Fruit fly (Drosophila melanogaster) whole organism, embryonic: ENCODE results near the gene AstCC.
A peak's percentile ranks its signal among the peaks of the same experiment; 100 is the strongest.

ENCODE experiments used
- CG12299 ChIP-seq: fragments of 200-800 bp; sonication (Bioruptor generic); optimal IDR thresholded peaks from 2 replicates; lab custom pipeline; 2018; ENCODE audit warnings: missing biosample characterization, mild to moderate bottlenecking, missing genetic modification characterization
- CG1233 ChIP-seq: fragments of 200-800 bp; sonication (Bioruptor generic); optimal IDR thresholded peaks from 4 replicates; lab custom pipeline; 2018; ENCODE audit warnings: missing biosample characterization, mild to moderate bottlenecking, missing genetic modification characterization
- CG14710 ChIP-seq: fragments of 200-800 bp; sonication (Bioruptor generic); optimal IDR thresholded peaks from 3 replicates; lab custom pipeline; 2019; ENCODE audit warnings: missing biosample characterization, mild to moderate bottlenecking, missing genetic modification characterization, moderate library complexity
- CG1602 ChIP-seq: fragments of 200-800 bp; sonication (Bioruptor generic); optimal IDR thresholded peaks from 3 replicates; lab custom pipeline; 2016; ENCODE audit warnings: missing biosample characterization, missing genetic modification characterization
- CG1832 ChIP-seq: fragments of 200-800 bp; sonication (Bioruptor generic); optimal IDR thresholded peaks from 2 replicates; lab custom pipeline; 2017; ENCODE audit warnings: missing biosample characterization, mild to moderate bottlenecking, missing genetic modification characterization, inconsistent platforms
- CG18764 ChIP-seq: fragments of 200-800 bp; sonication (Bioruptor generic); optimal IDR thresholded peaks from 3 replicates; lab custom pipeline; 2016; ENCODE audit warnings: missing biosample characterization, missing genetic modification characterization
- CG2120 ChIP-seq: fragments of 200-800 bp; sonication (Bioruptor generic); optimal IDR thresholded peaks from 3 replicates; lab custom pipeline; 2016; ENCODE audit warnings: missing biosample characterization, missing genetic modification characterization
- CG32772 ChIP-seq: fragments of 200-800 bp; sonication (Bioruptor generic); IDR thresholded peaks from 2 replicates; pipeline ENCODE4 v1.3.6; 2022; ENCODE audit warnings: missing biosample characterization, missing genetic modification characterization
- CG34224 ChIP-seq: fragments of 200-800 bp; sonication (Bioruptor generic); IDR thresholded peaks from 3 replicates; pipeline ENCODE4 v1.3.6; 2022; ENCODE audit warnings: missing biosample characterization, missing genetic modification characterization; ENCODE audit not compliant: partially characterized antibody
- CG3847 ChIP-seq: fragments of 200-800 bp; sonication (Bioruptor generic); IDR thresholded peaks from 2 replicates; pipeline ENCODE4 v1.3.6; 2022; ENCODE audit warnings: missing biosample characterization, missing genetic modification characterization
- CG4404 ChIP-seq: fragments of 200-800 bp; sonication (Bioruptor generic); IDR thresholded peaks from 2 replicates; pipeline ENCODE4 v1.3.6; 2022; ENCODE audit warnings: missing biosample characterization, missing genetic modification characterization
- CG4820 ChIP-seq: fragments of 200-800 bp; sonication (Bioruptor generic); optimal IDR thresholded peaks from 3 replicates; lab custom pipeline; 2016; ENCODE audit warnings: missing biosample characterization, missing genetic modification characterization
- CG6654 ChIP-seq: fragments of 200-800 bp; sonication (Bioruptor generic); optimal IDR thresholded peaks from 2 replicates; lab custom pipeline; 2017; ENCODE audit warnings: missing biosample characterization, mild to moderate bottlenecking, missing genetic modification characterization
- CG7745 ChIP-seq: fragments of 200-800 bp; sonication (Bioruptor generic); optimal IDR thresholded peaks from 2 replicates; lab custom pipeline; 2018; ENCODE audit warnings: missing biosample characterization, mild to moderate bottlenecking, missing genetic modification characterization, moderate library complexity
- CG8924 ChIP-seq: fragments of 200-800 bp; optimal IDR thresholded peaks from 3 replicates; lab custom pipeline; 2019; ENCODE audit warnings: missing biosample characterization, mild to moderate bottlenecking, missing genetic modification characterization, moderate library complexity
- CG9932 ChIP-seq: fragments of 200-800 bp; sonication (Bioruptor generic); IDR thresholded peaks from 2 replicates; pipeline ENCODE4 v1.3.6; 2022; ENCODE audit warnings: missing biosample characterization, missing genetic modification characterization
- CrebB ChIP-seq: fragments of 200-800 bp; sonication (Bioruptor generic); optimal IDR thresholded peaks from 3 replicates; lab custom pipeline; 2018; ENCODE audit warnings: missing biosample characterization, mild to moderate bottlenecking, missing genetic modification characterization
- D ChIP-seq, 2 experiments: fragments of 200-800 bp in 1 of 2; fragments of >200 bp in 1 of 2; sonication (Bioruptor generic) in 1 of 2; optimal IDR thresholded peaks; 2 replicates in 1 of 2; 3 replicates in 1 of 2; lab custom pipeline; 2017; ENCODE audit warnings: mild to moderate bottlenecking in 1 of 2, missing biosample characterization in 1 of 2, missing genetic modification characterization in 1 of 2, missing genetic modification reagents in 1 of 2
- Dad ChIP-seq: fragments of 200-800 bp; sonication (Bioruptor generic); optimal IDR thresholded peaks from 3 replicates; lab custom pipeline; 2016; ENCODE audit warnings: missing biosample characterization, missing genetic modification characterization
- Drgx ChIP-seq: fragments of 200-800 bp; sonication (Bioruptor generic); IDR thresholded peaks from 2 replicates; pipeline ENCODE4 v1.3.6; 2022; ENCODE audit warnings: missing biosample characterization, missing genetic modification characterization
- E2f1 ChIP-seq: fragments of 200-800 bp; sonication (Bioruptor generic); IDR thresholded peaks from 2 replicates; pipeline ENCODE4 v1.3.6; 2022; ENCODE audit warnings: missing biosample characterization, missing genetic modification characterization
- H2.0 ChIP-seq: fragments of 200-800 bp; sonication (Bioruptor generic); IDR thresholded peaks from 2 replicates; pipeline ENCODE4 v1.3.6; 2022; ENCODE audit warnings: missing biosample characterization, missing genetic modification characterization
- Hr3 ChIP-seq: fragments of 200-800 bp; sonication (Bioruptor generic); optimal IDR thresholded peaks from 3 replicates; lab custom pipeline; 2016; ENCODE audit warnings: missing biosample characterization, missing genetic modification characterization
- NfI ChIP-seq: fragments of 200-800 bp; sonication (Bioruptor generic); optimal IDR thresholded peaks from 3 replicates; lab custom pipeline; 2018; ENCODE audit warnings: missing biosample characterization, mild to moderate bottlenecking, missing genetic modification characterization, moderate library complexity
- PHDP ChIP-seq: fragments of 200-800 bp; sonication (Bioruptor generic); optimal IDR thresholded peaks from 3 replicates; lab custom pipeline; 2018; ENCODE audit warnings: missing biosample characterization, mild to moderate bottlenecking, missing genetic modification characterization, moderate library complexity
- Ptx1 ChIP-seq: fragments of 200-800 bp; sonication (Bioruptor generic); IDR thresholded peaks from 2 replicates; pipeline ENCODE4 v1.3.6; 2022; ENCODE audit warnings: missing biosample characterization, missing genetic modification characterization
- Rfx ChIP-seq: fragments of 200-800 bp; sonication (Bioruptor generic); IDR thresholded peaks from 2 replicates; pipeline ENCODE4 v1.3.6; 2022; ENCODE audit warnings: missing biosample characterization, missing genetic modification characterization
- Sox102F ChIP-seq: fragments of 200-800 bp; sonication (Bioruptor generic); optimal IDR thresholded peaks from 2 replicates; lab custom pipeline; 2018; ENCODE audit warnings: missing biosample characterization, mild to moderate bottlenecking, missing genetic modification characterization, moderate library complexity
- Ssrp ChIP-seq: fragments of 200-800 bp; sonication (Bioruptor generic); optimal IDR thresholded peaks from 2 replicates; lab custom pipeline; 2018; ENCODE audit warnings: missing biosample characterization, mild to moderate bottlenecking, missing genetic modification characterization, moderate library complexity
- Stat92E ChIP-seq, 3 experiments: fragments of >200 bp in 2 of 3; fragments of 200-800 bp in 1 of 3; sonication (Bioruptor generic) in 1 of 3; optimal IDR thresholded peaks; 2 replicates each; lab custom pipeline; 2017 to 2019; ENCODE audit warnings: missing biosample characterization in 3 of 3, missing genetic modification characterization in 3 of 3, mild to moderate bottlenecking in 1 of 3, moderate library complexity in 1 of 3
- Usf ChIP-seq: fragments of 200-800 bp; sonication (Bioruptor generic); optimal IDR thresholded peaks from 2 replicates; lab custom pipeline; 2017; ENCODE audit warnings: missing genotype, missing biosample characterization, missing genetic modification characterization
- btn ChIP-seq: fragments of 200-800 bp; sonication (Bioruptor generic); optimal IDR thresholded peaks from 2 replicates; lab custom pipeline; 2016; ENCODE audit warnings: missing biosample characterization, missing genetic modification characterization
- dan ChIP-seq: fragments of 200-800 bp; sonication (Bioruptor generic); IDR thresholded peaks from 2 replicates; pipeline ENCODE4 v1.3.6; 2022; ENCODE audit warnings: missing biosample characterization, missing genetic modification characterization
- dmrt11E ChIP-seq: fragments of 200-800 bp; sonication (Bioruptor generic); optimal IDR thresholded peaks from 3 replicates; lab custom pipeline; 2018; ENCODE audit warnings: missing biosample characterization, mild to moderate bottlenecking, missing genetic modification characterization, moderate library complexity
- dpn ChIP-seq, 2 experiments: fragments of 200-800 bp; sonication (Bioruptor generic); optimal IDR thresholded peaks; 3 replicates each; lab custom pipeline; 2016; ENCODE audit warnings: missing biosample characterization in 2 of 2, missing genetic modification characterization in 2 of 2
- dysf ChIP-seq: fragments of 200-800 bp; sonication (Bioruptor generic); IDR thresholded peaks from 3 replicates; pipeline ENCODE4 v1.3.6; 2022; ENCODE audit warnings: missing biosample characterization, missing genetic modification characterization
- emc ChIP-seq: fragments of 200-800 bp; sonication (Bioruptor generic); optimal IDR thresholded peaks from 2 replicates; lab custom pipeline; 2016; ENCODE audit warnings: missing biosample characterization, missing genetic modification characterization
- ems ChIP-seq: fragments of 200-800 bp; sonication (Bioruptor generic); optimal IDR thresholded peaks from 3 replicates; lab custom pipeline; 2016; ENCODE audit warnings: missing biosample characterization, missing genetic modification characterization
- en ChIP-seq: fragments of 200-800 bp; sonication (Bioruptor generic); optimal IDR thresholded peaks from 2 replicates; lab custom pipeline; 2016; ENCODE audit warnings: missing biosample characterization, missing genetic modification characterization
- eyg ChIP-seq: fragments of 200-800 bp; sonication (Bioruptor generic); optimal IDR thresholded peaks from 3 replicates; lab custom pipeline; 2016; ENCODE audit warnings: missing biosample characterization, missing genetic modification characterization
- fu2 ChIP-seq: fragments of 200-800 bp; sonication (Bioruptor generic); optimal IDR thresholded peaks from 2 replicates; lab custom pipeline; 2016; ENCODE audit warnings: missing biosample characterization, missing genetic modification characterization
- gcm ChIP-seq: fragments of 200-800 bp; sonication (Bioruptor generic); optimal IDR thresholded peaks from 2 replicates; lab custom pipeline; 2019; ENCODE audit warnings: missing biosample characterization, mild to moderate bottlenecking, missing genetic modification characterization, moderate library complexity
- gcm2 ChIP-seq: fragments of 200-800 bp; sonication (Bioruptor generic); optimal IDR thresholded peaks from 2 replicates; lab custom pipeline; 2016; ENCODE audit warnings: missing biosample characterization, missing genetic modification characterization
- jing ChIP-seq: fragments of 200-800 bp; sonication (Bioruptor generic); optimal IDR thresholded peaks from 2 replicates; lab custom pipeline; 2018; ENCODE audit warnings: missing biosample characterization, mild to moderate bottlenecking, missing genetic modification characterization
- mam ChIP-seq: fragments of 200-800 bp; sonication (Bioruptor generic); optimal IDR thresholded peaks from 3 replicates; lab custom pipeline; 2016; ENCODE audit warnings: missing biosample characterization, missing genetic modification characterization
- sd ChIP-seq: fragments of 200-800 bp; sonication (Bioruptor generic); optimal IDR thresholded peaks from 3 replicates; lab custom pipeline; 2018; ENCODE audit warnings: missing biosample characterization, mild to moderate bottlenecking, missing genetic modification characterization, moderate library complexity
- slp2 ChIP-seq: fragments of 200-800 bp; sonication (Bioruptor generic); optimal IDR thresholded peaks from 2 replicates; lab custom pipeline; 2016; ENCODE audit warnings: missing biosample characterization, missing genetic modification characterization
- sob ChIP-seq: fragments of 200-800 bp; sonication (Bioruptor generic); IDR thresholded peaks from 2 replicates; pipeline ENCODE4 v1.3.6; 2022; ENCODE audit warnings: missing biosample characterization, missing genetic modification characterization
- ssp ChIP-seq: fragments of 200-800 bp; sonication (Bioruptor generic); IDR thresholded peaks from 2 replicates; pipeline ENCODE4 v1.3.6; 2022; ENCODE audit warnings: missing biosample characterization, missing genetic modification characterization
- vvl ChIP-seq: fragments of 200-800 bp; sonication (Bioruptor generic); IDR thresholded peaks from 2 replicates; pipeline ENCODE4 v1.3.6; 2022; ENCODE audit warnings: missing biosample characterization, missing genetic modification characterization
- zfh1 ChIP-seq: fragments of 200-800 bp; sonication (Bioruptor generic); IDR thresholded peaks from 3 replicates; pipeline ENCODE4 v1.3.6; 2022; ENCODE audit warnings: missing biosample characterization, missing genetic modification characterization

AstCC gene

DNA sequence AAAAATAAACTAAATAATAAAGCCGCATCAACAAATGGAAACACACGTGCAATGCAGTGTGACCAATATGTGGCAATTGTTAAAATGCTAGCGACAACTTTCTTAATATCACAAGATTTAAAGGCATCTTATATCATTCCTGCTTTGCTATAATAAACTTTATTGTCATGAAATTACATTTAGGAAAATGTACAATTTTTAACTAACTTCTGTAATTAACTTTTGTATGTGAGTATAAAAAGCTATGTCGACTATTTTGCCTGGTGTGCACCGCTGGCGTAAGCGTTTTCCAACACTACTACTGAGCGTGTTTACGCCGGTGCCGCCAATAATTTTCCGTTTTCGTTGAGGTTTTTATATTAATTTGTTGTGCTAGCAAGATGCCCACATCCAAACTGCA, 38.5 kb upstream of the AstCC start, which contains the start of the genes Csl4 and Nup160 (continued):
- TF ChIP-seq dmrt11E (tag; lab: Kevin White, UChicago) (peak; percentile 64), D (optimal IDR thresholded peaks at IDR 0.05; lab: Kevin White, UChicago) (no peak), D (GFP tag; optimal IDR thresholded peaks at IDR 0.05; lab: Kevin White, UChicago) (no peak), vvl (GFP tag; lab: Robert Waterston, UW) (peak; percentile 87), CG6654 (GFP tag; lab: Kevin White, UChicago) (no peak), ems (GFP tag; lab: Kevin White, UChicago) (peak; percentile 86), CG1233 (GFP tag; lab: Kevin White, UChicago) (peak; percentile 24), CG32772 (GFP tag; lab: Robert Waterston, UW) (peak; percentile 64), Dad (GFP tag; lab: Kevin White, UChicago) (peak; percentile 79), E2f1 (GFP tag; lab: Robert Waterston, UW) (peak; percentile 68), Rfx (peak; percentile 88), PHDP (tag; lab: Kevin White, UChicago) (peak; percentile 75), sob (peak; percentile 90), ssp (GFP tag; lab: Robert Waterston, UW) (peak; percentile 51), CG1602 (GFP tag; lab: Kevin White, UChicago) (peak; percentile 74), H2.0 (GFP tag; lab: Robert Waterston, UW) (peak; percentile 53; the same call in 1 of the 2 replicates), Ptx1 (GFP tag; lab: Robert Waterston, UW) (peak; percentile 74), Usf (no peak), CG14710 (tag; lab: Kevin White, UChicago) (peak; percentile 77), CG1832 (GFP tag; lab: Kevin White, UChicago) (no peak), Drgx (GFP tag; lab: Robert Waterston, UW) (peak; percentile 71), emc (GFP tag; lab: Kevin White, UChicago) (peak; percentile 59), dan (GFP tag; lab: Robert Waterston, UW) (no peak), CG4820 (GFP tag; lab: Kevin White, UChicago) (peak; percentile 69), Ssrp (peak; percentile 51), btn (peak; percentile 55), NfI (GFP tag; lab: Kevin White, UChicago) (peak; percentile 65), CG2120 (GFP tag; lab: Kevin White, UChicago) (peak; percentile 93), zfh1 (GFP tag; lab: Robert Waterston, UW) (peak; percentile 79), jing (GFP tag; lab: Kevin White, UChicago) (peak; percentile 3), CG3847 (peak; percentile 88), CG34224 (GFP tag; lab: Robert Waterston, UW) (peak; percentile 34; the same call in 1 of the 3 replicates), fu2 (GFP tag; lab: Kevin White, UChicago) (peak; percentile 85), Sox102F (GFP tag; lab: Kevin White, UChicago) (no peak), CG8924 (peak; percentile 69), en (peak; percentile 46), CG9932 (GFP tag; lab: Robert Waterston, UW) (peak; percentile 83), dpn (GFP tag; optimal IDR thresholded peaks at IDR 0.05; lab: Kevin White, UChicago) (peak; percentile 87 to 88), CG12299 (peak; percentile 52), gcm2 (GFP tag; lab: Kevin White, UChicago) (peak; percentile 81), CrebB (tag; lab: Kevin White, UChicago) (peak; percentile 65), CG7745 (tag; lab: Kevin White, UChicago) (no peak), eyg (GFP tag; lab: Kevin White, UChicago) (peak; percentile 79), Hr3 (GFP tag; lab: Kevin White, UChicago) (peak; percentile 71), gcm (GFP tag; lab: Kevin White, UChicago) (no peak), sd (tag; lab: Kevin White, UChicago) (no peak), CG4404 (GFP tag; lab: Robert Waterston, UW) (peak; percentile 18; the same call in 1 of the 2 replicates), Stat92E (GFP tag; optimal IDR thresholded peaks at IDR 0.05; lab: Kevin White, UChicago) (peak in 1 of 3 experiments; percentile 43), mam (peak; percentile 91), CG18764 (peak; percentile 73), dysf (GFP tag; lab: Robert Waterston, UW) (peak; percentile 71; the same call in 2 of the 3 replicates), slp2 (GFP tag; lab: Kevin White, UChicago) (peak; percentile 79)
